Fruit fly (Drosophila melanogaster) whole organism, embryonic: ENCODE data around the gene CG3505.
A peak's percentile ranks its signal among the peaks of the same experiment; 100 is the strongest.

Experiments
- C15 ChIP-seq: fragments of 200-800 bp; sonication (Bioruptor generic); IDR thresholded peaks from 3 replicates; pipeline ENCODE4 v1.3.6; 2022; ENCODE audit warnings: missing biosample characterization, missing genetic modification characterization
- CG10979 ChIP-seq: fragments of 200-800 bp; sonication (Bioruptor generic); optimal IDR thresholded peaks from 2 replicates; lab custom pipeline; 2018; ENCODE audit warnings: missing biosample characterization, mild to moderate bottlenecking, missing genetic modification characterization, moderate library complexity
- CG11695 ChIP-seq: fragments of 200-800 bp; sonication (Bioruptor generic); IDR thresholded peaks from 3 replicates; pipeline ENCODE4 v1.3.6; 2022; ENCODE audit warnings: missing biosample characterization, missing genetic modification characterization
- CG12744 ChIP-seq: fragments of 200-800 bp; sonication (Bioruptor generic); optimal IDR thresholded peaks from 2 replicates; lab custom pipeline; 2016; ENCODE audit warnings: missing biosample characterization, missing genetic modification characterization
- CG12769 ChIP-seq: fragments of 200-800 bp; sonication (Bioruptor generic); optimal IDR thresholded peaks from 2 replicates; lab custom pipeline; 2019; ENCODE audit warnings: missing biosample characterization, mild to moderate bottlenecking, missing genetic modification characterization, moderate library complexity
- CG13123 ChIP-seq: fragments of 200-800 bp; sonication (Bioruptor generic); optimal IDR thresholded peaks from 2 replicates; lab custom pipeline; 2016; ENCODE audit warnings: missing biosample characterization, missing genetic modification characterization
- CG14014 ChIP-seq: fragments of 200-800 bp; sonication (Bioruptor generic); IDR thresholded peaks from 2 replicates; pipeline ENCODE4 v1.3.6; 2022; ENCODE audit warnings: missing biosample characterization, missing genetic modification characterization
- CG1602 ChIP-seq: fragments of 200-800 bp; sonication (Bioruptor generic); optimal IDR thresholded peaks from 3 replicates; lab custom pipeline; 2016; ENCODE audit warnings: missing biosample characterization, missing genetic modification characterization
- CG1647 ChIP-seq: fragments of 200-800 bp; sonication (Bioruptor generic); optimal IDR thresholded peaks from 3 replicates; lab custom pipeline; 2016; ENCODE audit warnings: missing biosample characterization, missing genetic modification characterization
- CG18262 ChIP-seq: fragments of 200-800 bp; optimal IDR thresholded peaks from 3 replicates; lab custom pipeline; 2019; ENCODE audit warnings: missing biosample characterization, mild to moderate bottlenecking, missing genetic modification characterization, moderate library complexity
- CG1832 ChIP-seq: fragments of 200-800 bp; sonication (Bioruptor generic); optimal IDR thresholded peaks from 2 replicates; lab custom pipeline; 2017; ENCODE audit warnings: missing biosample characterization, mild to moderate bottlenecking, missing genetic modification characterization, inconsistent platforms
- CG18476 ChIP-seq: fragments of 200-800 bp; sonication (Bioruptor generic); optimal IDR thresholded peaks from 2 replicates; lab custom pipeline; 2016; ENCODE audit warnings: missing biosample characterization, mild to moderate bottlenecking, missing genetic modification characterization
- CG30020 ChIP-seq: fragments of 200-800 bp; optimal IDR thresholded peaks from 2 replicates; lab custom pipeline; 2019; ENCODE audit warnings: missing biosample characterization, mild to moderate bottlenecking, missing genetic modification characterization, moderate library complexity
- CG32767 ChIP-seq: fragments of 200-800 bp; sonication (Bioruptor generic); IDR thresholded peaks from 2 replicates; pipeline ENCODE4 v1.3.6; 2022; ENCODE audit warnings: missing biosample characterization, missing genetic modification characterization
- CG4730 ChIP-seq: fragments of 200-800 bp; sonication (Bioruptor generic); IDR thresholded peaks from 2 replicates; pipeline ENCODE4 v1.3.6; 2022; ENCODE audit warnings: missing biosample characterization, missing genetic modification characterization
- CG6175 ChIP-seq: fragments of 200-800 bp; sonication (Bioruptor generic); IDR thresholded peaks from 3 replicates; pipeline ENCODE4 v1.3.6; 2022; ENCODE audit warnings: missing biosample characterization, missing genetic modification characterization
- CG7372 ChIP-seq: fragments of 200-800 bp; sonication (Bioruptor generic); IDR thresholded peaks from 2 replicates; pipeline ENCODE4 v1.3.6; 2022; ENCODE audit warnings: missing biosample characterization, missing genetic modification characterization
- CG9932 ChIP-seq: fragments of 200-800 bp; sonication (Bioruptor generic); IDR thresholded peaks from 2 replicates; pipeline ENCODE4 v1.3.6; 2022; ENCODE audit warnings: missing biosample characterization, missing genetic modification characterization
- CHES-1-like ChIP-seq: fragments of 200-800 bp; sonication (Bioruptor generic); optimal IDR thresholded peaks from 2 replicates; lab custom pipeline; 2016; ENCODE audit warnings: missing biosample characterization, missing genetic modification characterization
- CTCF ChIP-seq: fragments of 200-800 bp; sonication (Bioruptor generic); optimal IDR thresholded peaks from 2 replicates; lab custom pipeline; 2017; ENCODE audit warnings: missing biosample characterization, mild to moderate bottlenecking, missing genetic modification characterization, moderate library complexity
- CoRest ChIP-seq: fragments of 200-800 bp; sonication (Bioruptor generic); optimal IDR thresholded peaks from 3 replicates; lab custom pipeline; 2018; ENCODE audit warnings: missing biosample characterization, mild to moderate bottlenecking, missing genetic modification characterization, moderate library complexity
- CrebB ChIP-seq: fragments of 200-800 bp; sonication (Bioruptor generic); optimal IDR thresholded peaks from 3 replicates; lab custom pipeline; 2018; ENCODE audit warnings: missing biosample characterization, mild to moderate bottlenecking, missing genetic modification characterization
- Deaf1 ChIP-seq: fragments of 200-800 bp; optimal IDR thresholded peaks from 3 replicates; lab custom pipeline; 2019; ENCODE audit warnings: missing biosample characterization, mild to moderate bottlenecking, missing genetic modification characterization, moderate library complexity
- Gsc ChIP-seq: fragments of 200-800 bp; sonication (Bioruptor generic); IDR thresholded peaks from 2 replicates; pipeline ENCODE4 v1.3.6; 2022; ENCODE audit warnings: missing biosample characterization, missing genetic modification characterization
- HHEX ChIP-seq: fragments of 200-800 bp; sonication (Bioruptor generic); optimal IDR thresholded peaks from 3 replicates; lab custom pipeline; 2017; ENCODE audit warnings: missing biosample characterization, mild to moderate bottlenecking, missing genetic modification characterization, missing genetic modification reagents
- Hmx ChIP-seq: fragments of 200-800 bp; sonication (Bioruptor generic); optimal IDR thresholded peaks from 2 replicates; lab custom pipeline; 2016; ENCODE audit warnings: missing biosample characterization, missing genetic modification characterization
- Hsf ChIP-seq: fragments of 200-800 bp; sonication (Bioruptor generic); optimal IDR thresholded peaks from 3 replicates; lab custom pipeline; 2016; ENCODE audit warnings: missing biosample characterization, missing genetic modification characterization
- Lhr ChIP-seq: fragments of 200-800 bp; sonication (Bioruptor generic); optimal IDR thresholded peaks from 3 replicates; lab custom pipeline; 2017; ENCODE audit warnings: mild to moderate bottlenecking, missing biosample characterization, missing genetic modification reagents, missing genetic modification characterization
- Mad ChIP-seq: fragments of 200-800 bp; sonication (Bioruptor generic); optimal IDR thresholded peaks from 2 replicates; lab custom pipeline; 2016; ENCODE audit warnings: missing biosample characterization, missing genetic modification characterization
- Nf-YA ChIP-seq: fragments of 200-800 bp; sonication (Bioruptor generic); IDR thresholded peaks from 2 replicates; pipeline ENCODE4 v1.3.6; 2022; ENCODE audit warnings: missing biosample characterization, missing genetic modification characterization
- Six4 ChIP-seq: fragments of 200-800 bp; sonication (Bioruptor generic); optimal IDR thresholded peaks from 2 replicates; lab custom pipeline; 2016; ENCODE audit warnings: missing biosample characterization, missing genetic modification characterization
- abd-A ChIP-seq: fragments of 200-800 bp; sonication (Bioruptor generic); optimal IDR thresholded peaks from 3 replicates; lab custom pipeline; 2019; ENCODE audit warnings: missing biosample characterization, mild to moderate bottlenecking, missing genetic modification characterization, moderate library complexity
- bowl ChIP-seq: fragments of 200-800 bp; sonication (Bioruptor generic); IDR thresholded peaks from 2 replicates; pipeline ENCODE4 v1.3.6; 2022; ENCODE audit warnings: missing biosample characterization, missing genetic modification characterization
- chinmo ChIP-seq: fragments of 200-800 bp; sonication (Bioruptor generic); IDR thresholded peaks from 4 replicates; pipeline ENCODE4 v1.3.6; 2022; ENCODE audit warnings: missing biosample characterization, missing genetic modification characterization; ENCODE audit not compliant: partially characterized antibody
- chm ChIP-seq: fragments of 200-800 bp; sonication (Bioruptor generic); IDR thresholded peaks from 2 replicates; pipeline ENCODE4 v1.3.6; 2022; ENCODE audit warnings: missing biosample characterization, missing genetic modification characterization
- ftz-f1 ChIP-seq: fragments of 200-800 bp; sonication (Bioruptor generic); optimal IDR thresholded peaks from 2 replicates; lab custom pipeline; 2016; ENCODE audit warnings: missing biosample characterization, missing genetic modification characterization
- fu2 ChIP-seq: fragments of 200-800 bp; sonication (Bioruptor generic); optimal IDR thresholded peaks from 2 replicates; lab custom pipeline; 2016; ENCODE audit warnings: missing biosample characterization, missing genetic modification characterization
- gsb-n ChIP-seq: fragments of 200-800 bp; sonication (Bioruptor generic); optimal IDR thresholded peaks from 3 replicates; lab custom pipeline; 2018; ENCODE audit warnings: missing biosample characterization, mild to moderate bottlenecking, missing genetic modification characterization
- hth ChIP-seq: fragments of >200 bp; optimal IDR thresholded peaks from 2 replicates; lab custom pipeline; 2017; ENCODE audit warnings: inconsistent platforms
- jumu ChIP-seq: fragments of 200-800 bp; sonication (Bioruptor generic); optimal IDR thresholded peaks from 3 replicates; lab custom pipeline; 2016; ENCODE audit warnings: missing biosample characterization, missing genetic modification characterization
- ken ChIP-seq: fragments of 200-800 bp; sonication (Bioruptor generic); IDR thresholded peaks from 3 replicates; pipeline ENCODE4 v1.3.6; 2022; ENCODE audit warnings: missing biosample characterization, missing genetic modification characterization
- knrl ChIP-seq: fragments of 200-800 bp; sonication (Bioruptor generic); IDR thresholded peaks from 3 replicates; pipeline ENCODE4 v1.3.6; 2022; ENCODE audit warnings: missing biosample characterization, missing genetic modification characterization; ENCODE audit not compliant: partially characterized antibody
- lbe ChIP-seq: fragments of 200-800 bp; sonication (Bioruptor generic); optimal IDR thresholded peaks from 2 replicates; lab custom pipeline; 2016; ENCODE audit warnings: missing biosample characterization, mild to moderate bottlenecking, missing genetic modification characterization
- phol ChIP-seq: fragments of 200-800 bp; sonication (Bioruptor generic); optimal IDR thresholded peaks from 3 replicates; lab custom pipeline; 2018; ENCODE audit warnings: missing biosample characterization, mild to moderate bottlenecking, missing genetic modification characterization, moderate library complexity
- pnt ChIP-seq: fragments of 200-800 bp; sonication (Bioruptor generic); optimal IDR thresholded peaks from 3 replicates; lab custom pipeline; 2016; ENCODE audit warnings: missing biosample characterization, missing genetic modification characterization
- psq ChIP-seq: fragments of 200-800 bp; sonication (Bioruptor generic); optimal IDR thresholded peaks from 2 replicates; lab custom pipeline; 2017; ENCODE audit warnings: missing biosample characterization, missing genetic modification characterization
- row ChIP-seq: fragments of 200-800 bp; sonication (Bioruptor generic); IDR thresholded peaks from 3 replicates; pipeline ENCODE4 v1.3.6; 2022; ENCODE audit warnings: missing biosample characterization, missing genetic modification characterization
- sc ChIP-seq, 3 experiments: fragments of >200 bp in 2 of 3; fragments of 200-800 bp in 1 of 3; sonication (Bioruptor generic) in 1 of 3; optimal IDR thresholded peaks; 2 replicates in 2 of 3; 3 replicates in 1 of 3; lab custom pipeline; 2017; ENCODE audit warnings: mild to moderate bottlenecking in 1 of 3, missing biosample characterization in 1 of 3, missing genetic modification characterization in 1 of 3, missing genetic modification reagents in 1 of 3
- scrt ChIP-seq: fragments of 200-800 bp; sonication (Bioruptor generic); optimal IDR thresholded peaks from 2 replicates; lab custom pipeline; 2018; ENCODE audit warnings: missing biosample characterization, mild to moderate bottlenecking, missing genetic modification characterization, moderate library complexity
- tgo ChIP-seq: fragments of 200-800 bp; sonication (Bioruptor generic); IDR thresholded peaks from 3 replicates; pipeline ENCODE4 v1.3.6; 2022; ENCODE audit warnings: missing biosample characterization, missing genetic modification characterization

The CG3505 gene

DNA sequence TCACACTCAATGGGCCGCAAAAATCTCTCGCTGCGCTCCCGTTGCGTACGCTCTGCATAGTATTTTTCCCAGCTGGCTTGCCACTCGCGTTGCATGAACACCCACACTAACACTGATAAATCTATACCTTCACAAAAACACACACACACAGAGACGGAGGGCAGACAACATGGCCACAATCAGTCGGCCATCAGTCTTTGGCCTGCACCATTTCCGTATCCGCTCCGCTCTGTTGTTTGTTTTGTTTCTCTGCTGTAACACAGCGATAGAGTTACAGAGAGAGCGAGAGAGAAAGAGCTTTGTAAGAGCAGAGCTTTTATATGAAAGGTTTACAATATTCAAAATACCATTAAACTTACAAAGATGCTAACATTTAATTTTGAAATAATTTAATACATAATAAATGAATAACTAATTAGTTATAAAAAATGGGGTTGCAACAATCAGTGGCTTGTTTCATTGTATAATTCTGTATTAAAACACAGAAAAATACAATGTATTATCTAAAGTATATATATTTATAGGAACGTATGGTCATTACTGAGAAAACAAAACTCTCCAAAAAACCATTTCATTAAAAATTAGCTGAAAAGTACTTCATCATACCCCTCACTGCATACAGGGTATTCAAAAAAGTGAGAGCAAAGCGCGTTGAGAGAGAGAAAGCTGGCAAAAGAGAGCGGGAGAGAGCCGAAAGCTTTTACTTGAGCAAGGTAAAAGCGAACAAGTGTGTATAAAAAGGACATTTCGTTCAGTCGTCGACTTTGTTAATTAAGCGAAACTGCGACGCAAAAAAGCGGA, 48.2 kb upstream of the CG3505 start, which contains the start of gene CG14853 (continued):
- TF ChIP-seq CG1647 (GFP tag; lab: Kevin White, UChicago) (no peak), CG6175 (GFP tag; lab: Robert Waterston, UW) (no peak), CG7372 (peak; percentile 67), tgo (peak; percentile 71; the same call in 2 of the 3 replicates), ftz-f1 (GFP tag; lab: Kevin White, UChicago) (no peak), CTCF (GFP tag; lab: Kevin White, UChicago) (peak; percentile 23), C15 (GFP tag; lab: Robert Waterston, UW) (no peak), scrt (GFP tag; lab: Kevin White, UChicago) (peak; percentile 43), Hsf (GFP tag; lab: Kevin White, UChicago) (peak; percentile 53), jumu (GFP tag; lab: Kevin White, UChicago) (no peak), hth (lab: Kevin White, UChicago) (no peak), Nf-YA (GFP tag; lab: Robert Waterston, UW) (0 out of 2 replicates have a peak, but pooled peaks have one; percentile 10), CG14014 (peak; percentile 74), CG9932 (GFP tag; lab: Robert Waterston, UW) (peak; percentile 70), CG12769 (no peak), CG32767 (peak; percentile 81), chm (GFP tag; lab: Robert Waterston, UW) (peak; percentile 78), sc (optimal IDR thresholded peaks at IDR 0.05; lab: Kevin White, UChicago) (no peak), sc (GFP tag; optimal IDR thresholded peaks at IDR 0.05; lab: Kevin White, UChicago) (peak; percentile 74), CG18262 (peak; percentile 88), pnt (GFP tag; lab: Kevin White, UChicago) (no peak), lbe (GFP tag; lab: Kevin White, UChicago) (no peak), CG4730 (GFP tag; lab: Robert Waterston, UW) (peak; percentile 53), CG11695 (GFP tag; lab: Robert Waterston, UW) (peak; percentile 72), fu2 (GFP tag; lab: Kevin White, UChicago) (no peak), chinmo (GFP tag; lab: Robert Waterston, UW) (no peak), Six4 (GFP tag; lab: Kevin White, UChicago) (peak; percentile 44), CG1832 (GFP tag; lab: Kevin White, UChicago) (no peak), CHES-1-like (GFP tag; lab: Kevin White, UChicago) (peak; percentile 3), Mad (no peak), CG10979 (tag; lab: Kevin White, UChicago) (peak; percentile 62), Lhr (GFP tag; lab: Kevin White, UChicago) (peak; percentile 22), Hmx (GFP tag; lab: Kevin White, UChicago) (no peak), CG1602 (GFP tag; lab: Kevin White, UChicago) (peak; percentile 81), HHEX (GFP tag; lab: Kevin White, UChicago) (peak; percentile 57), CG13123 (GFP tag; lab: Kevin White, UChicago) (peak; percentile 33), CG12744 (GFP tag; lab: Kevin White, UChicago) (peak; percentile 47), bowl (GFP tag; lab: Robert Waterston, UW) (peak; percentile 61; the same call in 1 of the 2 replicates), phol (tag; lab: Kevin White, UChicago) (peak; percentile 83), CoRest (tag; lab: Kevin White, UChicago) (peak; percentile 94), CG30020 (tag; lab: Kevin White, UChicago) (no peak), psq (GFP tag; lab: Kevin White, UChicago) (peak; percentile 56), ken (GFP tag; lab: Robert Waterston, UW) (peak; percentile 38; the same call in 1 of the 3 replicates), knrl (no peak), Gsc (GFP tag; lab: Robert Waterston, UW) (no peak), CG18476 (GFP tag; lab: Kevin White, UChicago) (no peak), abd-A (tag; lab: Kevin White, UChicago) (peak; percentile 79), gsb-n (tag; lab: Kevin White, UChicago) (peak; percentile 29), Deaf1 (peak; percentile 60), CrebB (peak; percentile 14), row (GFP tag; lab: Robert Waterston, UW) (peak; percentile 85)
